Worm (Caenorhabditis elegans) whole organism, young adult: ENCODE measurements around the gene srx-38.
A peak's percentile ranks its signal among the peaks of the same experiment; 100 is the strongest.

Experiments
- B0019.2 ChIP-seq: fragments of 200-800 bp; sonication (Bioruptor generic); conservative IDR thresholded peaks from 2 replicates; pipeline ENCODE4 v1.3.6; 2022; ENCODE audit warnings: missing genetic modification reagents, missing genetic modification characterization, missing compliant biosample characterization
- B0336.3 ChIP-seq: fragments of 200-800 bp; sonication (Bioruptor generic); IDR thresholded peaks from 2 replicates; pipeline ENCODE4 v1.3.6; 2022; ENCODE audit warnings: missing genetic modification characterization, missing compliant biosample characterization
- C17E4.6 ChIP-seq: fragments of 200-800 bp; sonication (Bioruptor generic); IDR thresholded peaks from 2 replicates; pipeline ENCODE4 v1.3.6; 2022; ENCODE audit warnings: missing genetic modification reagents, missing genetic modification characterization, missing compliant biosample characterization
- D2030.7 ChIP-seq: fragments of 200-800 bp; sonication (Bioruptor generic); IDR thresholded peaks from 2 replicates; pipeline ENCODE4 v1.3.6; 2022; ENCODE audit warnings: missing genetic modification reagents, missing genetic modification characterization, missing compliant biosample characterization
- F22D6.2 ChIP-seq: sonication (generic microtip); optimal IDR thresholded peaks from 2 replicates; lab custom pipeline; 2016; ENCODE audit warnings: mild to moderate bottlenecking, missing genetic modification characterization, missing compliant biosample characterization
- F23B12.7 ChIP-seq: sonication (generic microtip); optimal IDR thresholded peaks from 2 replicates; lab custom pipeline; 2017; ENCODE audit warnings: missing genetic modification characterization, mild to moderate bottlenecking, missing compliant biosample characterization, antibody characterized with exemption, moderate library complexity; ENCODE audit not compliant: insufficient read depth
- F49E8.2 ChIP-seq: sonication (generic microtip); optimal IDR thresholded peaks from 3 replicates; lab custom pipeline; 2017; ENCODE audit warnings: missing genetic modification characterization, mild to moderate bottlenecking, missing compliant biosample characterization, antibody characterized with exemption, moderate library complexity; ENCODE audit not compliant: insufficient read depth
- F57C9.4 ChIP-seq: sonication (generic microtip); optimal IDR thresholded peaks from 2 replicates; lab custom pipeline; 2017; ENCODE audit warnings: mild to moderate bottlenecking, missing genetic modification characterization, missing compliant biosample characterization
- Y79H2A.3 ChIP-seq: fragments of 200-800 bp; sonication (Bioruptor generic); conservative IDR thresholded peaks from 2 replicates; pipeline ENCODE4 v1.3.6; 2022; ENCODE audit warnings: missing genetic modification reagents, missing genetic modification characterization, missing compliant biosample characterization
- ZK185.1 ChIP-seq: sonication (generic microtip); optimal IDR thresholded peaks from 2 replicates; lab custom pipeline; 2016; ENCODE audit warnings: mild to moderate bottlenecking, missing genetic modification characterization, missing compliant biosample characterization; ENCODE audit not compliant: poor library complexity, severe bottlenecking
- akir-1 ChIP-seq: fragments of 200-800 bp; sonication (Bioruptor generic); optimal IDR thresholded peaks from 2 replicates; lab custom pipeline; 2018; ENCODE audit warnings: mild to moderate bottlenecking, missing genetic modification characterization, moderate library complexity, missing compliant biosample characterization
- aptf-2 ChIP-seq: fragments of 200-800 bp; sonication (Bioruptor generic); conservative IDR thresholded peaks from 2 replicates; pipeline ENCODE4 v1.3.6; 2022; ENCODE audit warnings: missing genetic modification reagents, missing genetic modification characterization, missing compliant biosample characterization
- attf-5 ChIP-seq: fragments of 200-800 bp; sonication (Bioruptor generic); optimal IDR thresholded peaks from 2 replicates; lab custom pipeline; 2018; ENCODE audit warnings: mild to moderate bottlenecking, missing genetic modification characterization, missing compliant biosample characterization
- cebp-1 ChIP-seq, 2 experiments: fragments of 200-800 bp in 1 of 2; sonication (Bioruptor generic) in 1 of 2; sonication (generic microtip) in 1 of 2; IDR thresholded peaks in 1 of 2; optimal IDR thresholded peaks in 1 of 2; 2 replicates each; pipeline versions ENCODE4 v1.3.6 to Lab custom; 2017 to 2022; ENCODE audit warnings: missing compliant biosample characterization in 2 of 2, missing genetic modification characterization in 2 of 2, mild to moderate bottlenecking in 1 of 2, missing genetic modification reagents in 1 of 2, moderate library complexity in 1 of 2
- ceh-91 ChIP-seq: fragments of 200-800 bp; sonication (Bioruptor generic); IDR thresholded peaks from 2 replicates; pipeline ENCODE4 v1.3.6; 2022; ENCODE audit warnings: missing genetic modification reagents, missing genetic modification characterization, missing compliant biosample characterization
- dpff-1 ChIP-seq: sonication (generic microtip); optimal IDR thresholded peaks from 2 replicates; lab custom pipeline; 2017; ENCODE audit warnings: mild to moderate bottlenecking, missing genetic modification characterization, missing compliant biosample characterization
- dpl-1 ChIP-seq: fragments of 150-350 bp; optimal IDR thresholded peaks from 2 replicates; lab custom pipeline; 2014; ENCODE audit warnings: missing biosample characterization, missing genetic modification reagents, missing genetic modification characterization
- egl-18 ChIP-seq: fragments of 200-800 bp; sonication (Bioruptor generic); IDR thresholded peaks from 2 replicates; pipeline ENCODE4 v1.3.6; 2022; ENCODE audit warnings: missing genetic modification reagents, missing genetic modification characterization, missing compliant biosample characterization
- egrh-3 ChIP-seq: fragments of 200-800 bp; sonication (Bioruptor generic); IDR thresholded peaks from 2 replicates; pipeline ENCODE4 v1.3.6; 2022; ENCODE audit warnings: missing genetic modification reagents, missing genetic modification characterization, missing compliant biosample characterization
- gei-17 ChIP-seq: fragments of 200-800 bp; sonication (Bioruptor generic); optimal IDR thresholded peaks from 2 replicates; lab custom pipeline; 2018; ENCODE audit warnings: mild to moderate bottlenecking, missing genetic modification characterization, missing compliant biosample characterization
- hrde-1 ChIP-seq: sonication (generic microtip); optimal IDR thresholded peaks from 2 replicates; lab custom pipeline; 2016; ENCODE audit warnings: missing genetic modification characterization, mild to moderate bottlenecking, missing compliant biosample characterization, moderate library complexity, missing genotype, missing genetic modification reagents, borderline replicate concordance
- let-526 ChIP-seq: fragments of 200-800 bp; sonication (Bioruptor generic); IDR thresholded peaks from 2 replicates; pipeline ENCODE4 v1.3.6; 2022; ENCODE audit warnings: missing genetic modification reagents, missing genetic modification characterization, missing compliant biosample characterization
- let-607 ChIP-seq, 2 experiments: fragments of 200-800 bp in 1 of 2; sonication (Bioruptor generic) in 1 of 2; sonication (generic microtip) in 1 of 2; optimal IDR thresholded peaks; 2 replicates each; lab custom pipeline; 2016 to 2018; ENCODE audit warnings: mild to moderate bottlenecking in 2 of 2, missing compliant biosample characterization in 2 of 2, missing genetic modification characterization in 2 of 2, moderate library complexity in 2 of 2, missing genotype in 1 of 2
- lin-35 ChIP-seq, 3 experiments: fragments of 150-350 bp in 2 of 3; sonication (generic microtip) in 1 of 3; optimal IDR thresholded peaks; 2 replicates each; lab custom pipeline; 2014 to 2018; ENCODE audit warnings: missing biosample characterization in 3 of 3, missing genetic modification characterization in 3 of 3, missing genetic modification reagents in 3 of 3
- lin-40 ChIP-seq: sonication (generic microtip); optimal IDR thresholded peaks from 2 replicates; lab custom pipeline; 2016; ENCODE audit warnings: missing genetic modification characterization, mild to moderate bottlenecking, missing compliant biosample characterization, missing genotype, missing genetic modification reagents
- lir-1 ChIP-seq: fragments of 200-800 bp; sonication (Bioruptor generic); conservative IDR thresholded peaks from 2 replicates; pipeline ENCODE4 v1.3.6; 2022; ENCODE audit warnings: missing genetic modification reagents, missing genetic modification characterization, missing compliant biosample characterization
- mes-4 ChIP-seq: sonication (generic microtip); optimal IDR thresholded peaks from 2 replicates; lab custom pipeline; 2016; ENCODE audit warnings: missing genotype, missing genetic modification characterization, missing compliant biosample characterization
- mxl-1 ChIP-seq: sonication (generic microtip); optimal IDR thresholded peaks from 2 replicates; lab custom pipeline; 2016; ENCODE audit warnings: missing genetic modification characterization, missing compliant biosample characterization
- nfyb-1 ChIP-seq: fragments of 200-800 bp; sonication (Bioruptor generic); IDR thresholded peaks from 2 replicates; pipeline ENCODE4 v1.3.6; 2022; ENCODE audit warnings: missing genetic modification reagents, missing genetic modification characterization, missing compliant biosample characterization
- nhr-179 ChIP-seq: sonication (generic microtip); optimal IDR thresholded peaks from 2 replicates; lab custom pipeline; 2016; ENCODE audit warnings: mild to moderate bottlenecking, missing genetic modification characterization, missing compliant biosample characterization
- nhr-90 ChIP-seq: sonication (generic microtip); optimal IDR thresholded peaks from 2 replicates; lab custom pipeline; 2016; ENCODE audit warnings: missing genotype, mild to moderate bottlenecking, missing genetic modification characterization, missing compliant biosample characterization
- pha-4 ChIP-seq: fragments of 150-350 bp; sonication (generic microtip); optimal IDR thresholded peaks from 2 replicates; lab custom pipeline; 2014; ENCODE audit warnings: missing biosample characterization, missing genetic modification reagents, missing genetic modification characterization
- rcor-1 ChIP-seq: fragments of 200-800 bp; sonication (Bioruptor generic); IDR thresholded peaks from 2 replicates; pipeline ENCODE4 v1.3.6; 2022; ENCODE audit warnings: missing genetic modification reagents, missing genetic modification characterization, missing compliant biosample characterization
- repo-1 ChIP-seq: sonication (generic microtip); optimal IDR thresholded peaks from 2 replicates; lab custom pipeline; 2017; ENCODE audit warnings: mild to moderate bottlenecking, missing genetic modification characterization, missing compliant biosample characterization
- rpc-1 ChIP-seq, 2 experiments: fragments of 150-350 bp in 1 of 2; sonication (generic microtip) in 1 of 2; optimal IDR thresholded peaks; 2 replicates each; lab custom pipeline; 2014 to 2018; ENCODE audit warnings: missing biosample characterization in 1 of 2, missing genetic modification characterization in 1 of 2, missing genetic modification reagents in 1 of 2, missing genotype in 1 of 2
- sdz-38 ChIP-seq: sonication (generic microtip); optimal IDR thresholded peaks from 2 replicates; lab custom pipeline; 2016; ENCODE audit warnings: missing genotype, missing genetic modification characterization, missing compliant biosample characterization
- snpc-3.4 ChIP-seq: sonication (generic microtip); optimal IDR thresholded peaks from 2 replicates; lab custom pipeline; 2017; ENCODE audit warnings: missing genetic modification characterization, mild to moderate bottlenecking, missing compliant biosample characterization, antibody characterized with exemption, moderate library complexity, missing genotype, missing genetic modification reagents
- somi-1 ChIP-seq: fragments of 200-800 bp; sonication (Bioruptor generic); optimal IDR thresholded peaks from 2 replicates; lab custom pipeline; 2018; ENCODE audit warnings: mild to moderate bottlenecking, missing genetic modification characterization, missing compliant biosample characterization
- tbp1 ChIP-seq: fragments of 200-800 bp; sonication (Bioruptor generic); optimal IDR thresholded peaks from 2 replicates; lab custom pipeline; 2018; ENCODE audit warnings: mild to moderate bottlenecking, missing genetic modification characterization, missing compliant biosample characterization
- unc-62 ChIP-seq: fragments of 150-350 bp; optimal IDR thresholded peaks from 2 replicates; lab custom pipeline; 2014; ENCODE audit warnings: missing biosample characterization, missing genetic modification reagents, missing genetic modification characterization
- ztf-18 ChIP-seq: sonication (generic microtip); optimal IDR thresholded peaks from 2 replicates; lab custom pipeline; 2016; ENCODE audit warnings: missing genotype, mild to moderate bottlenecking, missing genetic modification characterization, missing compliant biosample characterization

The srx-38 gene

DNA sequence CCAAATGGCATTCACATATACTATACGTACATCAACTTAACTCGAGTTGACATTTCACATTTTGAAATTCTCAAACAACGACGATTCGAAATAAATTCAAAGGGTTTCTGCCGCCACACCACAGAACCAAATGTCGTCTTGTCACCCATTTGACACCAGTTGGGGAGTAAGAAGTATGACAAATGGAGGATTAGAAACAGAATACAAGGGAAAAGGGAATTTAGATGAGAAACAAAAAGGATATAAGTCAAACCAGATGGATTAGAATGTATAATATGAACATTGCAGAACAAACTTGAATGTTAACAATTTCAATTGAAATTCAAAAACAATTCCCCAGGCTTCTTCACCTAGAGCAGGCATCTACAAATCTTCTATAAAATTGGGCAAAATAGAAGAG, 46.3 kb upstream of the srx-38 start:
- no peak for TF ChIP-seq egl-18
- no peak for TF ChIP-seq F22D6.2 (tag; lab: Kevin White, UChicago)
- TF ChIP-seq snpc-3.4 (tag; lab: Kevin White, UChicago) = no peak
- TF ChIP-seq ceh-91 (GFP tag; lab: Robert Waterston, UW) = no peak
- no peak for TF ChIP-seq ZK185.1 (tag; lab: Kevin White, UChicago)
- TF ChIP-seq mes-4 = no peak

DNA sequence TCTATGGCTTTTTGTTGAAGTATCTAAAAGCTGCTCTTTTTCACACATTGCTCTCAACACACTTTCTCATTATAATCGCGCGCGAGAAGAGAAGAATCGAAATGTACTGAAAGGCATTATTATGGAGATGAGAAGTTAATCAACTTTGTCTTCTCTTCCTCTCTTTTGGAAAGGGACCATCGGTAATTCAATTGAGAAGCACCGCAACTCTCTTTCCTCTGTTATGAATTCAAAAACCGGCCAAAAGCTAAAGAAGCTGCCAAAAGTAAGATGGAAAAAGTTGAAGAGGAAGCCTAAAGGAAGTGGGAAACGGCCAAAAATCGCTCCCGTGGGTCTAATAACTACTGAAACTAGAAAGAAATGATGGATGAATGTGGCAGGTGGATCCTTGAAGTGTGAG, 44.8 kb upstream of the srx-38 start:
- TF ChIP-seq rpc-1 (optimal IDR thresholded peaks at IDR 0.05; lab: Kevin White, UChicago) (no peak), rpc-1 (tag; optimal IDR thresholded peaks at IDR 0.05; lab: Kevin White, UChicago) (no peak), F57C9.4 (tag; lab: Kevin White, UChicago) (no peak), dpl-1 (GFP tag; lab: Kevin White, UChicago) (no peak), attf-5 (GFP tag; lab: Kevin White, UChicago) (no peak), lir-1 (GFP tag; lab: Robert Waterston, UW) (no peak), B0019.2 (GFP tag; lab: Robert Waterston, UW) (no peak), mxl-1 (no peak), F49E8.2 (tag; lab: Kevin White, UChicago) (no peak), C17E4.6 (no peak), D2030.7 (GFP tag; lab: Robert Waterston, UW) (no peak), gei-17 (no peak)

DNA sequence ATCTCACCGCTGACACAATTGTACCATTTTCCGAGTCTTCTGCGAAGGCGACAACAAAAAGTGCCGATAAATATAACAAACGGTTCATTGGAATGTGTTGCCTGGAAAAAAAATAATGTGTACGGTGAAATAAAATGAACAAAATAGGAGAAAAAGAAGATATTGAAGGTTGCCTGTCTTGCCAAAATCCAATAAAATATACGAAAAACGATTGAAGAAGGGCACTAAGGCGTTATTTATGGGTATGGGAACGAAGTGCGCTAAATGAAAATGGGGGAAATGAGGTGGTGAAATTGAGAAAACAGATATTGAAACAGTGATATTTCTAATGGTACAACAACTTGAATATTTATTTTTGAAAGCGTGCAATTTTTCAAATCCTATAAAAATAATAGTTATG, 42.8 kb upstream of the srx-38 start, which contains the start of gene Y47A7.2:
Gene Y47A7.2 (minus strand): TSS at position 101 of the 400 bp plus-strand sequence.
- TF ChIP-seq ztf-18 = no peak
- no peak for TF ChIP-seq nfyb-1 (GFP tag; lab: Robert Waterston, UW)
- no peak for TF ChIP-seq lin-35 (GFP tag; optimal IDR thresholded peaks at IDR 0.05; lab: Kevin White, UChicago)
- no peak for TF ChIP-seq let-526 (GFP tag; lab: Robert Waterston, UW)
- TF ChIP-seq aptf-2 (GFP tag; lab: Robert Waterston, UW) = no peak
- no peak for TF ChIP-seq Y79H2A.3 (GFP tag; lab: Robert Waterston, UW)
- no peak for TF ChIP-seq F49E8.2 (tag; lab: Kevin White, UChicago)
- no peak for TF ChIP-seq lin-40

ce11 chrV:5194508-5194907, 39.1 kb upstream of the srx-38 start, which contains the start of gene abu-8:
TSS of gene abu-8 (minus strand) at chrV:5194608.
- TF ChIP-seq sdz-38 (tag; lab: Kevin White, UChicago) (no peak), F23B12.7 (no peak), egrh-3 (GFP tag; lab: Robert Waterston, UW) (no peak), repo-1 (no peak), lin-35 (GFP tag; optimal IDR thresholded peaks at IDR 0.05; lab: Kevin White, UChicago) (no peak), somi-1 (GFP tag; lab: Kevin White, UChicago) (no peak)

DNA sequence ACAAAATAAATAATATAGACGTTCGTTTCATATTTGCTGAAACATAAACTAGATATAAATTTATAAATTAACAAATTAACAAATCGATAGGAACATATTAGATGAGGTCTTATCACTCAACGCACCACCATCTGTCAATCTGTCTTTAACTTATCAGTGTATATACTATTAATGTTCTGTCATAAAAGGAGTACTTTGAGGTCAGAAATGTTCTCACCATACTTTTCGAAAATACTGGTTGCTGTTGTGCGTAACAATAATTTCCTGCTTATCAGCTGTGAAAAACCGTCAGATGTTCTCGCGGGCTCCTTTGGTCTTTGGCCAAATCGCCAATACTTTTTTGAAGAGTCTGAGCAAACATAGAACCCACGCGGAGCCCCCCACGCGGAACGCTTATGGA, 37.1 kb upstream of the srx-38 start, which contains the start of gene C03A7.13:
Gene C03A7.13 (minus strand): TSS at position 43 of the 400 bp plus-strand sequence.
- TF ChIP-seq rpc-1 (optimal IDR thresholded peaks at IDR 0.05; lab: Kevin White, UChicago) = no peak
- no peak for TF ChIP-seq rpc-1 (tag; optimal IDR thresholded peaks at IDR 0.05; lab: Kevin White, UChicago)
- no peak for TF ChIP-seq cebp-1 (GFP tag; IDR thresholded peaks at IDR 0.05; lab: Robert Waterston, UW)
- TF ChIP-seq cebp-1 (tag; optimal IDR thresholded peaks at IDR 0.05; lab: Kevin White, UChicago) = peak; percentile 34
- no peak for TF ChIP-seq dpff-1 (tag; lab: Kevin White, UChicago)
- TF ChIP-seq akir-1 = no peak
- no peak for TF ChIP-seq aptf-2 (GFP tag; lab: Robert Waterston, UW)
- TF ChIP-seq nhr-90 (tag; lab: Kevin White, UChicago) = no peak
- no peak for TF ChIP-seq hrde-1
- TF ChIP-seq B0336.3 (GFP tag; lab: Robert Waterston, UW) = no peak
- no peak for TF ChIP-seq nhr-179
- TF ChIP-seq tbp1 (GFP tag; lab: Kevin White, UChicago) = peak; percentile 8
- peak in 1 of 2 experiments; percentile 30 for TF ChIP-seq let-607 (tag; optimal IDR thresholded peaks at IDR 0.05; lab: Kevin White, UChicago)
- TF ChIP-seq unc-62 (GFP tag; lab: Kevin White, UChicago) = peak; percentile 93
- TF ChIP-seq rcor-1 (GFP tag; lab: Robert Waterston, UW) = no peak
- TF ChIP-seq pha-4 (tag; lab: Kevin White, UChicago) = peak; percentile 9
- no peak for TF ChIP-seq mes-4
